Worm (Caenorhabditis elegans) whole organism, young adult: ENCODE results near the gene C17C3.9.

Source experiments
- ama-1 ChIP-seq, 3 experiments: fragments of 150-350 bp in 1 of 3; sonication (generic microtip) in 2 of 3; optimal IDR thresholded peaks; 2 replicates each; lab custom pipeline; 2014 to 2018; ENCODE audit warnings: missing biosample characterization in 2 of 3, missing genetic modification characterization in 2 of 3, missing genetic modification reagents in 2 of 3
- pha-4 ChIP-seq: fragments of 150-350 bp; sonication (generic microtip); optimal IDR thresholded peaks from 2 replicates; lab custom pipeline; 2014; ENCODE audit warnings: missing biosample characterization, missing genetic modification reagents, missing genetic modification characterization
- rec-8 ChIP-seq, 2 experiments: sonication (generic microtip); optimal IDR thresholded peaks; 2 replicates each; lab custom pipeline; 2016; ENCODE audit warnings: mild to moderate bottlenecking in 2 of 2, missing genetic modification characterization in 2 of 2, missing genetic modification reagents in 2 of 2, missing genotype in 2 of 2, missing biosample characterization in 1 of 2, missing compliant biosample characterization in 1 of 2, moderate library complexity in 1 of 2

- TF ChIP-seq ama-1 (optimal IDR thresholded peaks at IDR 0.05; lab: Kevin White, UChicago) (no peak), ama-1 (GFP tag; optimal IDR thresholded peaks at IDR 0.05; lab: Kevin White, UChicago) (no peak), rec-8 (tag; optimal IDR thresholded peaks at IDR 0.05; lab: Kevin White, UChicago) (no peak), pha-4 (no peak)
Observed at ce11 chrII:5522637-5523036, 9.4 kb downstream of the C17C3.9 start, which contains the start of gene ZK177.11.
